Worm (Caenorhabditis elegans) whole organism, early embryonic: ENCODE measurements around the gene mrp-5.

Source experiments
- B0310.2 ChIP-seq: sonication (generic microtip); optimal IDR thresholded peaks from 2 replicates; lab custom pipeline; 2016; ENCODE audit warnings: mild to moderate bottlenecking, missing genetic modification characterization, missing compliant biosample characterization
- aly-1 ChIP-seq: sonication (generic microtip); optimal IDR thresholded peaks from 2 replicates; lab custom pipeline; 2016; ENCODE audit warnings: missing genetic modification characterization, missing compliant biosample characterization
- ama-1 ChIP-seq: fragments of 150-350 bp; optimal IDR thresholded peaks from 2 replicates; lab custom pipeline; 2014
- ets-7 ChIP-seq: sonication (generic microtip); optimal IDR thresholded peaks from 2 replicates; lab custom pipeline; 2016; ENCODE audit warnings: missing genotype, missing genetic modification characterization, missing compliant biosample characterization
- flt-1 ChIP-seq: fragments of 200-800 bp; sonication (Bioruptor generic); IDR thresholded peaks from 2 replicates; pipeline ENCODE4 v1.3.6; 2022; ENCODE audit warnings: missing genetic modification characterization, missing compliant biosample characterization
- hmbx-1 ChIP-seq: sonication (generic microtip); optimal IDR thresholded peaks from 2 replicates; lab custom pipeline; 2016; ENCODE audit warnings: mild to moderate bottlenecking, missing genetic modification characterization, missing compliant biosample characterization
- pes-1 ChIP-seq: fragments of 200-800 bp; sonication (Bioruptor generic); IDR thresholded peaks from 2 replicates; pipeline ENCODE4 v1.3.6; 2022; ENCODE audit warnings: missing genetic modification reagents, missing genetic modification characterization, missing compliant biosample characterization
- scrt-1 ChIP-seq: fragments of 200-800 bp; sonication (Bioruptor generic); IDR thresholded peaks from 2 replicates; pipeline ENCODE4 v1.3.6; 2022; ENCODE audit warnings: missing genetic modification characterization, missing compliant biosample characterization
- sea-1 ChIP-seq: fragments of 200-800 bp; sonication (Bioruptor generic); conservative IDR thresholded peaks from 2 replicates; pipeline ENCODE4 v1.3.6; 2022; ENCODE audit warnings: missing genetic modification characterization, missing compliant biosample characterization
- tbx-11 ChIP-seq: fragments of 200-800 bp; sonication (Bioruptor generic); IDR thresholded peaks from 2 replicates; pipeline ENCODE4 v1.3.6; 2022; ENCODE audit warnings: missing genetic modification characterization, missing compliant biosample characterization
- tbx-37 ChIP-seq: fragments of 200-800 bp; sonication (Bioruptor generic); conservative IDR thresholded peaks from 2 replicates; pipeline ENCODE4 v1.3.6; 2022; ENCODE audit warnings: missing genetic modification reagents, missing genetic modification characterization, missing compliant biosample characterization
- tra-4 ChIP-seq: sonication (generic microtip); optimal IDR thresholded peaks from 2 replicates; lab custom pipeline; 2017; ENCODE audit warnings: missing genetic modification characterization, missing compliant biosample characterization

DNA sequence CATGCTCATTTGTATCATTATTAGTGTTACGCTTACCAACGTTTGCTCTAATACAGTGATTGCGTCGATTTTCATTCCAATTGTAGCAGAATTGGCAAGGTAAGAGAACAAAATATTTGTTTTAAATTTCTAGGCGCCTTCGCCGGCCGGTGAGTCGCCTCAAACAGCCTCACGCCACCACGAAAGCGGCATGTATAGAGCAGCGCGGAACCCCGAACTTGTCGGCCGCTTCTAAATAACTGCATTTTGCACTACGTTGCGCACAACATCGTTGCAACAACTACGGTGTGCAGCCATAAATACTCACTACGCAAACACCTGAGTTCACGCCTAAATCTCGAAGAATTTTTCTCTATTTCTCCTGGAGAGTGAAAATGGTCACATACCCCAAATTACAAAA is 48.9 kb downstream of the mrp-5 start:
- TF ChIP-seq hmbx-1 (tag; lab: Kevin White, UChicago) (no peak), B0310.2 (tag; lab: Kevin White, UChicago) (no peak), tra-4 (tag; lab: Kevin White, UChicago) (no peak), sea-1 (GFP tag; lab: Robert Waterston, UW) (no peak), ama-1 (no peak), tbx-37 (GFP tag; lab: Robert Waterston, UW) (no peak), aly-1 (tag; lab: Kevin White, UChicago) (no peak), scrt-1 (GFP tag; lab: Robert Waterston, UW) (no peak), flt-1 (GFP tag; lab: Robert Waterston, UW) (no peak), tbx-11 (no peak), ets-7 (tag; lab: Kevin White, UChicago) (no peak), pes-1 (no peak)
